Fruit fly (Drosophila melanogaster): ENCODE data around the gene Sfp36F.

Sfp36F gene

DNA sequence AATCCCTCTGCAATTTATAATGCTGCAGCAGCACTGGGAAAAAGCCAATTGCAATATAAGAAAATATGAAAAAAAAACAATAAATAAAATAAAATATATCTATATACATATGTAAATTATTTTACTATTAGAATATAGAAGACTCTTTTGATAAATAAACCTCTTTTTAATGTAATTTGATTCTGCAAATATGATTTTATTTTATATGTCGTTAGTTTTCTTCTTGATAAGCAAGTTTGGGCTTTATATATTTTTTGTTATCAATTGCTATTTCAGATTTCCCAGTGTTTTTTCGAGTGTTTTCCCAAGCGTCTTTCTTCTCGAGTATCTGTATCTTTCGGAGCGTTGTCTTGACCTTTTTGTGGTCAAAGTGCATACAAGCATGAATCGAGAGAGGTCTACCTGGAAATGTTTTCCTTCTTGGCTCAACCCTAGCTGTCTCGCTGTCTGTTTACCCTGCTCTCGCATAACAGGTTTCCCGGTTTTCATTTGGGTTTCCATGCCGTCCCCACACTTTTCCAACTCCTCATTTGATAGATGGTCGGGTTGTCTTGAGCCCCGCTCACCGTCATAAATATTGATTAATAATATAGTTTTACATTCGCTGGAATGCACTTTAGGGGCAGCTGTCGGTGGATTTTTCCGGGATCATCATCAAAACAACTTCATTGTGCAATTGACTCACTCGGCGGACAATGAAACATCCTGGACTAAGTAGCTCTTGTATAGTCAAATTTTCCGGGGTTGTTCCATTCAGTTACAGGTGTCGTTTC, 12.9 kb downstream of the Sfp36F start (continued):
- TF ChIP-seq CG17361 (GFP tag; IDR thresholded peaks at IDR 0.05) (peak; percentile 95), odd (GFP tag; optimal IDR thresholded peaks at IDR 0.05) (peak; percentile 20), sisA (GFP tag; IDR thresholded peaks at IDR 0.05) (no peak), CG2712 (tag; optimal IDR thresholded peaks at IDR 0.05) (peak; percentile 92), gem (tag; optimal IDR thresholded peaks at IDR 0.05) (peak; percentile 92), CG2678 (tag; optimal IDR thresholded peaks at IDR 0.05) (peak; percentile 79), Ada2b (GFP tag; IDR thresholded peaks at IDR 0.05) (no peak), CTCF (GFP tag; optimal IDR thresholded peaks at IDR 0.05) (no peak), ERR (GFP tag; optimal IDR thresholded peaks at IDR 0.05) (no peak), CG6765 (GFP tag; optimal IDR thresholded peaks at IDR 0.05) (no peak), Sin3A (optimal IDR thresholded peaks at IDR 0.05) (no peak), CG15073 (GFP tag; optimal IDR thresholded peaks at IDR 0.05) (no peak), HmgZ (tag; optimal IDR thresholded peaks at IDR 0.05) (no peak), Blimp-1 (GFP tag; optimal IDR thresholded peaks at IDR 0.05) (peak; percentile 75), CG16863 (GFP tag; optimal IDR thresholded peaks at IDR 0.05) (no peak), CG1529 (GFP tag; optimal IDR thresholded peaks at IDR 0.05) (peak; percentile 30), CG16815 (GFP tag; optimal IDR thresholded peaks at IDR 0.05) (peak; percentile 72), Dek (tag; optimal IDR thresholded peaks at IDR 0.05) (no peak), CG11456 (GFP tag; IDR thresholded peaks at IDR 0.05) (no peak), CG3838 (GFP tag; optimal IDR thresholded peaks at IDR 0.05) (no peak), CG3995 (GFP tag; optimal IDR thresholded peaks at IDR 0.05) (no peak), D19A (tag; optimal IDR thresholded peaks at IDR 0.05) (peak; percentile 51), YL-1 (GFP tag; optimal IDR thresholded peaks at IDR 0.05) (no peak), CG12104 (GFP tag; optimal IDR thresholded peaks at IDR 0.05) (peak; percentile 43), oc (tag; optimal IDR thresholded peaks at IDR 0.05) (no peak), Side (GFP tag; optimal IDR thresholded peaks at IDR 0.05) (no peak), CG6254 (GFP tag; optimal IDR thresholded peaks at IDR 0.05) (peak; percentile 49), CG6813 (GFP tag; optimal IDR thresholded peaks at IDR 0.05) (peak; percentile 43), dati (GFP tag; IDR thresholded peaks at IDR 0.05) (no peak), CG10959 (GFP tag; IDR thresholded peaks at IDR 0.05) (0 out of 2 replicates have a peak, but pooled peaks have one; percentile 44), CG18476 (GFP tag; optimal IDR thresholded peaks at IDR 0.05) (no peak), tup (GFP tag; optimal IDR thresholded peaks at IDR 0.05) (no peak), Nf-YC (tag; optimal IDR thresholded peaks at IDR 0.05) (no peak), tin (GFP tag; optimal IDR thresholded peaks at IDR 0.05) (peak; percentile 26), Spps (tag; optimal IDR thresholded peaks at IDR 0.05) (peak; percentile 83), CG18262 (tag; optimal IDR thresholded peaks at IDR 0.05) (peak; percentile 94), shn (GFP tag; optimal IDR thresholded peaks at IDR 0.05) (no peak), ci (GFP tag; IDR thresholded peaks at IDR 0.05) (peak; percentile 5; the same call in 1 of the 3 replicates), dysf (GFP tag; IDR thresholded peaks at IDR 0.05) (no peak; the same call in 2 of the 3 replicates), CG7357 (GFP tag; IDR thresholded peaks at IDR 0.05) (no peak), ap (GFP tag; IDR thresholded peaks at IDR 0.05) (no peak), CG11093 (GFP tag; IDR thresholded peaks at IDR 0.05) (peak; percentile 48; the same call in 1 of the 3 replicates), ems (GFP tag; optimal IDR thresholded peaks at IDR 0.05) (no peak), usp (GFP tag; optimal IDR thresholded peaks at IDR 0.05) (no peak), GATAe (GFP tag; conservative IDR thresholded peaks at IDR 0.05) (no peak), CG30020 (tag; optimal IDR thresholded peaks at IDR 0.05) (peak; percentile 50), fd3F (GFP tag; optimal IDR thresholded peaks at IDR 0.05) (no peak), CG9932 (GFP tag; IDR thresholded peaks at IDR 0.05) (no peak), Hmr (GFP tag; optimal IDR thresholded peaks at IDR 0.05) (no peak), gt (GFP tag; IDR thresholded peaks at IDR 0.05) (0 out of 2 replicates have a peak, but pooled peaks have one; percentile 30), CG10267 (tag; optimal IDR thresholded peaks at IDR 0.05) (peak; percentile 86)
